Fruit fly (Drosophila melanogaster) whole organism, embryonic: Measurements from ENCODE around the gene Rcd2.

ENCODE experiments used
- B-H2 ChIP-seq: fragments of 200-800 bp; sonication (Bioruptor generic); optimal IDR thresholded peaks from 2 replicates; lab custom pipeline; 2018; ENCODE audit warnings: missing biosample characterization, mild to moderate bottlenecking, missing genetic modification characterization
- CG10321 ChIP-seq: fragments of 200-800 bp; sonication (Bioruptor generic); IDR thresholded peaks from 2 replicates; pipeline ENCODE4 v1.3.6; 2022; ENCODE audit warnings: missing biosample characterization, missing genetic modification characterization
- CG11093 ChIP-seq: fragments of 200-800 bp; sonication (Bioruptor generic); IDR thresholded peaks from 3 replicates; pipeline ENCODE4 v1.3.6; 2022; ENCODE audit warnings: missing biosample characterization, missing genetic modification characterization
- CG11247 ChIP-seq: fragments of 200-800 bp; sonication (Bioruptor generic); IDR thresholded peaks from 2 replicates; pipeline ENCODE4 v1.3.6; 2022; ENCODE audit warnings: missing biosample characterization, missing genetic modification characterization
- CG11723 ChIP-seq: fragments of 200-800 bp; sonication (Bioruptor generic); optimal IDR thresholded peaks from 2 replicates; lab custom pipeline; 2017; ENCODE audit warnings: missing biosample characterization, mild to moderate bottlenecking, missing genetic modification characterization
- CG12104 ChIP-seq: fragments of 200-800 bp; sonication (Bioruptor generic); optimal IDR thresholded peaks from 3 replicates; lab custom pipeline; 2016; ENCODE audit warnings: missing biosample characterization, missing genetic modification characterization
- CG12155 ChIP-seq: fragments of 200-800 bp; sonication (Bioruptor generic); optimal IDR thresholded peaks from 3 replicates; lab custom pipeline; 2016; ENCODE audit warnings: missing biosample characterization, missing genetic modification characterization
- CG1233 ChIP-seq: fragments of 200-800 bp; sonication (Bioruptor generic); optimal IDR thresholded peaks from 4 replicates; lab custom pipeline; 2018; ENCODE audit warnings: missing biosample characterization, mild to moderate bottlenecking, missing genetic modification characterization
- CG13894 ChIP-seq: fragments of 200-800 bp; sonication (Bioruptor generic); optimal IDR thresholded peaks from 3 replicates; lab custom pipeline; 2018; ENCODE audit warnings: missing biosample characterization, mild to moderate bottlenecking, missing genetic modification characterization, moderate library complexity
- CG17361 ChIP-seq: fragments of 200-800 bp; sonication (Bioruptor generic); IDR thresholded peaks from 3 replicates; pipeline ENCODE4 v1.3.6; 2022; ENCODE audit warnings: missing biosample characterization, missing genetic modification characterization
- CG1832 ChIP-seq: fragments of 200-800 bp; sonication (Bioruptor generic); optimal IDR thresholded peaks from 2 replicates; lab custom pipeline; 2017; ENCODE audit warnings: missing biosample characterization, mild to moderate bottlenecking, missing genetic modification characterization, inconsistent platforms
- CG31441 ChIP-seq: fragments of 200-800 bp; sonication (Bioruptor generic); IDR thresholded peaks from 2 replicates; pipeline ENCODE4 v1.3.6; 2022; ENCODE audit warnings: missing biosample characterization, missing genetic modification characterization
- CG32772 ChIP-seq: fragments of 200-800 bp; sonication (Bioruptor generic); IDR thresholded peaks from 2 replicates; pipeline ENCODE4 v1.3.6; 2022; ENCODE audit warnings: missing biosample characterization, missing genetic modification characterization
- CG3995 ChIP-seq: fragments of 200-800 bp; sonication (Bioruptor generic); optimal IDR thresholded peaks from 3 replicates; lab custom pipeline; 2016; ENCODE audit warnings: missing biosample characterization, missing genetic modification characterization
- CG4820 ChIP-seq: fragments of 200-800 bp; sonication (Bioruptor generic); optimal IDR thresholded peaks from 3 replicates; lab custom pipeline; 2016; ENCODE audit warnings: missing biosample characterization, missing genetic modification characterization
- CG7556 ChIP-seq: fragments of 200-800 bp; sonication (Bioruptor generic); optimal IDR thresholded peaks from 2 replicates; lab custom pipeline; 2017; ENCODE audit warnings: missing biosample characterization, mild to moderate bottlenecking, missing genetic modification characterization
- CG8944 ChIP-seq: fragments of 200-800 bp; sonication (Bioruptor generic); optimal IDR thresholded peaks from 3 replicates; lab custom pipeline; 2016; ENCODE audit warnings: missing biosample characterization, missing genetic modification characterization
- CG9437 ChIP-seq: fragments of 200-800 bp; sonication (Bioruptor generic); optimal IDR thresholded peaks from 2 replicates; lab custom pipeline; 2018; ENCODE audit warnings: missing biosample characterization, mild to moderate bottlenecking, missing genetic modification characterization
- E2f1 ChIP-seq: fragments of 200-800 bp; sonication (Bioruptor generic); IDR thresholded peaks from 2 replicates; pipeline ENCODE4 v1.3.6; 2022; ENCODE audit warnings: missing biosample characterization, missing genetic modification characterization
- Fer2 ChIP-seq: fragments of 200-800 bp; sonication (Bioruptor generic); optimal IDR thresholded peaks from 2 replicates; lab custom pipeline; 2018; ENCODE audit warnings: missing biosample characterization, mild to moderate bottlenecking, missing genetic modification characterization, moderate library complexity
- HLH3B ChIP-seq: fragments of 200-800 bp; sonication (Bioruptor generic); IDR thresholded peaks from 2 replicates; pipeline ENCODE4 v1.3.6; 2022; ENCODE audit warnings: missing biosample characterization, missing genetic modification characterization
- HLH54F ChIP-seq: fragments of 200-800 bp; sonication (Bioruptor generic); optimal IDR thresholded peaks from 3 replicates; lab custom pipeline; 2016; ENCODE audit warnings: missing biosample characterization, missing genetic modification characterization
- Hey ChIP-seq: fragments of 200-800 bp; sonication (Bioruptor generic); optimal IDR thresholded peaks from 3 replicates; lab custom pipeline; 2018; ENCODE audit warnings: missing biosample characterization, mild to moderate bottlenecking, missing genetic modification characterization
- HmgZ ChIP-seq: fragments of 200-800 bp; sonication (Bioruptor generic); optimal IDR thresholded peaks from 2 replicates; lab custom pipeline; 2018; ENCODE audit warnings: missing biosample characterization, mild to moderate bottlenecking, missing genetic modification characterization
- Hr3 ChIP-seq: fragments of 200-800 bp; sonication (Bioruptor generic); optimal IDR thresholded peaks from 3 replicates; lab custom pipeline; 2016; ENCODE audit warnings: missing biosample characterization, missing genetic modification characterization
- Hsf ChIP-seq: fragments of 200-800 bp; sonication (Bioruptor generic); optimal IDR thresholded peaks from 3 replicates; lab custom pipeline; 2016; ENCODE audit warnings: missing biosample characterization, missing genetic modification characterization
- Kr ChIP-seq: fragments of 200-800 bp; sonication (Bioruptor generic); optimal IDR thresholded peaks from 2 replicates; lab custom pipeline; 2017; ENCODE audit warnings: missing biosample characterization, mild to moderate bottlenecking, missing genetic modification characterization
- Lim3 ChIP-seq: fragments of 200-800 bp; sonication (Bioruptor generic); IDR thresholded peaks from 2 replicates; pipeline ENCODE4 v1.3.6; 2022; ENCODE audit warnings: missing biosample characterization, missing genetic modification characterization
- MTF-1 ChIP-seq: fragments of 200-800 bp; sonication (Bioruptor generic); optimal IDR thresholded peaks from 2 replicates; lab custom pipeline; 2018; ENCODE audit warnings: missing biosample characterization, mild to moderate bottlenecking, missing genetic modification characterization, borderline replicate concordance
- Med ChIP-seq: fragments of 200-800 bp; sonication (Bioruptor generic); peaks from one replicate; lab custom pipeline; 2016; ENCODE audit warnings: missing biosample characterization, missing genetic modification characterization, mild to moderate bottlenecking, inconsistent platforms, moderate library complexity
- NC2β ChIP-seq: fragments of 200-800 bp; sonication (Bioruptor generic); optimal IDR thresholded peaks from 2 replicates; lab custom pipeline; 2016; ENCODE audit warnings: missing biosample characterization, missing genetic modification characterization
- Ravus ChIP-seq: fragments of 200-800 bp; sonication (Bioruptor generic); IDR thresholded peaks from 2 replicates; pipeline ENCODE4 v1.3.6; 2022; ENCODE audit warnings: missing biosample characterization, missing genetic modification characterization
- Side ChIP-seq: fragments of 200-800 bp; sonication (Bioruptor generic); optimal IDR thresholded peaks from 2 replicates; lab custom pipeline; 2016; ENCODE audit warnings: missing biosample characterization, missing genetic modification characterization
- Sry-β ChIP-seq: fragments of 200-800 bp; sonication (Bioruptor generic); optimal IDR thresholded peaks from 2 replicates; lab custom pipeline; 2018; ENCODE audit warnings: missing biosample characterization, mild to moderate bottlenecking, missing genetic modification characterization, moderate library complexity
- btn ChIP-seq: fragments of 200-800 bp; sonication (Bioruptor generic); optimal IDR thresholded peaks from 2 replicates; lab custom pipeline; 2016; ENCODE audit warnings: missing biosample characterization, missing genetic modification characterization
- cad ChIP-seq: fragments of >200 bp; optimal IDR thresholded peaks from 2 replicates; lab custom pipeline; 2017; ENCODE audit warnings: missing biosample characterization, missing genetic modification characterization
- crol ChIP-seq: fragments of 200-800 bp; sonication (Bioruptor generic); IDR thresholded peaks from 2 replicates; pipeline ENCODE4 v1.3.6; 2022; ENCODE audit warnings: missing biosample characterization, missing genetic modification characterization
- danr ChIP-seq: fragments of 200-800 bp; sonication (Bioruptor generic); IDR thresholded peaks from 2 replicates; pipeline ENCODE4 v1.3.6; 2022; ENCODE audit warnings: missing biosample characterization, missing genetic modification characterization
- disco-r ChIP-seq: fragments of 200-800 bp; sonication (Bioruptor generic); optimal IDR thresholded peaks from 2 replicates; lab custom pipeline; 2016; ENCODE audit warnings: missing biosample characterization, missing genetic modification characterization
- dmrt11E ChIP-seq: fragments of 200-800 bp; sonication (Bioruptor generic); optimal IDR thresholded peaks from 3 replicates; lab custom pipeline; 2018; ENCODE audit warnings: missing biosample characterization, mild to moderate bottlenecking, missing genetic modification characterization, moderate library complexity
- ems ChIP-seq: fragments of 200-800 bp; sonication (Bioruptor generic); optimal IDR thresholded peaks from 3 replicates; lab custom pipeline; 2016; ENCODE audit warnings: missing biosample characterization, missing genetic modification characterization
- fd96Cb ChIP-seq: fragments of 200-800 bp; sonication (Bioruptor generic); optimal IDR thresholded peaks from 2 replicates; lab custom pipeline; 2018; ENCODE audit warnings: missing biosample characterization, mild to moderate bottlenecking, missing genetic modification characterization, moderate library complexity
- gsb ChIP-seq: fragments of 200-800 bp; sonication (Bioruptor generic); IDR thresholded peaks from 2 replicates; pipeline ENCODE4 v1.3.6; 2022; ENCODE audit warnings: missing biosample characterization, missing genetic modification characterization
- gsb-n ChIP-seq: fragments of 200-800 bp; sonication (Bioruptor generic); optimal IDR thresholded peaks from 3 replicates; lab custom pipeline; 2018; ENCODE audit warnings: missing biosample characterization, mild to moderate bottlenecking, missing genetic modification characterization
- her ChIP-seq: fragments of 200-800 bp; sonication (Bioruptor generic); optimal IDR thresholded peaks from 2 replicates; lab custom pipeline; 2016; ENCODE audit warnings: missing biosample characterization, missing genetic modification characterization
- lbe ChIP-seq: fragments of 200-800 bp; sonication (Bioruptor generic); optimal IDR thresholded peaks from 2 replicates; lab custom pipeline; 2016; ENCODE audit warnings: missing biosample characterization, mild to moderate bottlenecking, missing genetic modification characterization
- phol ChIP-seq: fragments of 200-800 bp; sonication (Bioruptor generic); optimal IDR thresholded peaks from 3 replicates; lab custom pipeline; 2018; ENCODE audit warnings: missing biosample characterization, mild to moderate bottlenecking, missing genetic modification characterization, moderate library complexity
- sens ChIP-seq: fragments of 200-800 bp; sonication (Bioruptor generic); peaks from one replicate; lab custom pipeline; 2016; ENCODE audit warnings: missing biosample characterization, missing genetic modification characterization
- sima ChIP-seq: fragments of 200-800 bp; sonication (Bioruptor generic); optimal IDR thresholded peaks from 2 replicates; lab custom pipeline; 2016; ENCODE audit warnings: missing biosample characterization, missing genetic modification characterization
- sr ChIP-seq: fragments of 200-800 bp; sonication (Bioruptor generic); IDR thresholded peaks from 3 replicates; pipeline ENCODE4 v1.3.6; 2022; ENCODE audit warnings: missing biosample characterization, missing genetic modification characterization
- tna ChIP-seq: fragments of 200-800 bp; sonication (Bioruptor generic); IDR thresholded peaks from 2 replicates; pipeline ENCODE4 v1.3.6; 2022; ENCODE audit warnings: missing biosample characterization, missing genetic modification characterization; ENCODE audit not compliant: partially characterized antibody

Gene Rcd2

DNA sequence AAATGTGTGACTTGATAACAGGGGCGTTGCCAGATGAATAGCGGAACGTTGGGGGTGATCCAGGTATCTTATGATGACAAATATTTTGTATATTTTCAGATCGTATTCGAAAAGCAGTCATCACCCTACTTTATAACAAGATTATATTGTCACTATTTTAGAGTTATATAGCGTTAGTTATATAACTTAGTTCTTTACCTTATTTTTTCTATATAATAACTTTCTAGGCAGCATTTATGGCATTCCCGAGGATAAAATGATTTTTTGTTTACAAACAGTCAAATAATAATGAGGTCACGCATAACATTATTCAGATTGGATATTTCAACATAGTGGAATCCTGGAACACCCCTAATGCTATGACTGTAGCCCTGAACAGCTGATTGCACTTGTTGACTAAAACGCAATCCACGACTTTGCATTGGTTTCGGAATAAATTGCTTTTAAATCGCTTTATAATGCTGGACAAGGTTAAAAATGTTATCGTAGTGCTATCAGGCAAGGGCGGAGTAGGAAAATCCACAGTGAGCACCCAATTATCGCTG lies 13.9 kb downstream of the Rcd2 start, which contains the start of gene Nubp2 (continued):
- TF ChIP-seq CG4820 (GFP tag; lab: Kevin White, UChicago) (peak; percentile 95), fd96Cb (tag; lab: Kevin White, UChicago) (peak; percentile 95), CG11247 (GFP tag; lab: Robert Waterston, UW) (peak; percentile 90), CG11093 (GFP tag; lab: Robert Waterston, UW) (peak; percentile 92), CG1233 (GFP tag; lab: Kevin White, UChicago) (peak; percentile 94), sima (GFP tag; lab: Kevin White, UChicago) (peak; percentile 70), phol (tag; lab: Kevin White, UChicago) (peak; percentile 98), HmgZ (peak; percentile 97), her (GFP tag; lab: Kevin White, UChicago) (peak; percentile 79), gsb (GFP tag; lab: Robert Waterston, UW) (peak; percentile 86), CG12104 (GFP tag; lab: Kevin White, UChicago) (peak; percentile 95), NC2β (GFP tag; lab: Kevin White, UChicago) (peak; percentile 89), CG13894 (tag; lab: Kevin White, UChicago) (peak; percentile 95), gsb-n (tag; lab: Kevin White, UChicago) (peak; percentile 92), CG9437 (GFP tag; lab: Kevin White, UChicago) (peak; percentile 90), CG32772 (peak; percentile 92), CG12155 (GFP tag; lab: Kevin White, UChicago) (peak; percentile 96), CG7556 (GFP tag; lab: Kevin White, UChicago) (peak; percentile 95), danr (GFP tag; lab: Robert Waterston, UW) (peak; percentile 87), CG11723 (peak; percentile 93), CG10321 (GFP tag; lab: Robert Waterston, UW) (peak; percentile 55), B-H2 (GFP tag; lab: Kevin White, UChicago) (peak; percentile 96), HLH3B (GFP tag; lab: Robert Waterston, UW) (peak; percentile 90), lbe (peak; percentile 74), ems (GFP tag; lab: Kevin White, UChicago) (peak; percentile 94), CG3995 (GFP tag; lab: Kevin White, UChicago) (peak; percentile 96), Lim3 (GFP tag; lab: Robert Waterston, UW) (peak; percentile 63; the same call in 1 of the 2 replicates), Med (GFP tag; lab: Kevin White, UChicago) (peak; percentile 98), Side (GFP tag; lab: Kevin White, UChicago) (peak; percentile 89), btn (GFP tag; lab: Kevin White, UChicago) (peak; percentile 51), Hsf (GFP tag; lab: Kevin White, UChicago) (peak; percentile 98), Hey (tag; lab: Kevin White, UChicago) (peak; percentile 78), CG31441 (peak; percentile 98), sens (GFP tag; lab: Kevin White, UChicago) (peak; percentile 99), Fer2 (peak; percentile 94), CG17361 (peak; percentile 99), dmrt11E (peak; percentile 97), crol (GFP tag; lab: Robert Waterston, UW) (no peak), sr (peak; percentile 48; the same call in 1 of the 3 replicates), cad (GFP tag; lab: Kevin White, UChicago) (no peak), CG1832 (GFP tag; lab: Kevin White, UChicago) (no peak), E2f1 (GFP tag; lab: Robert Waterston, UW) (peak; percentile 92), HLH54F (GFP tag; lab: Kevin White, UChicago) (peak; percentile 97), Kr (GFP tag; lab: Kevin White, UChicago) (peak; percentile 15), disco-r (peak; percentile 82), Ravus (peak; percentile 71), Hr3 (GFP tag; lab: Kevin White, UChicago) (peak; percentile 99), tna (GFP tag; lab: Robert Waterston, UW) (no peak), CG8944 (peak; percentile 92), Sry-β (GFP tag; lab: Kevin White, UChicago) (peak; percentile 62), MTF-1 (GFP tag; lab: Kevin White, UChicago) (peak; percentile 65)
